Worm (Caenorhabditis elegans) whole organism, young adult: Measurements from ENCODE around the gene str-158.
A peak's percentile ranks its signal among the peaks of the same experiment; 100 is the strongest.
"Not testable (repeated sequence)": the region's sequence is repeated elsewhere in the genome, so short reads cannot be mapped to it uniquely, and the experiment has no call there.

Experiments used
- B0261.1 ChIP-seq: sonication (generic microtip); optimal IDR thresholded peaks from 2 replicates; lab custom pipeline; 2016; ENCODE audit warnings: mild to moderate bottlenecking, missing genetic modification characterization, moderate library complexity, missing compliant biosample characterization
- C06A6.2 ChIP-seq: fragments of 200-800 bp; sonication (Bioruptor generic); conservative IDR thresholded peaks from 2 replicates; pipeline ENCODE4 v1.3.6; 2022; ENCODE audit warnings: missing genetic modification characterization, missing compliant biosample characterization
- D2030.7 ChIP-seq: fragments of 200-800 bp; sonication (Bioruptor generic); IDR thresholded peaks from 2 replicates; pipeline ENCODE4 v1.3.6; 2022; ENCODE audit warnings: missing genetic modification reagents, missing genetic modification characterization, missing compliant biosample characterization
- F52B5.7 ChIP-seq: sonication (generic microtip); optimal IDR thresholded peaks from 2 replicates; lab custom pipeline; 2016; ENCODE audit warnings: mild to moderate bottlenecking, missing genetic modification characterization, missing compliant biosample characterization
- F57C9.4 ChIP-seq: sonication (generic microtip); optimal IDR thresholded peaks from 2 replicates; lab custom pipeline; 2017; ENCODE audit warnings: mild to moderate bottlenecking, missing genetic modification characterization, missing compliant biosample characterization
- T07F8.4 ChIP-seq: sonication (generic microtip); optimal IDR thresholded peaks from 2 replicates; lab custom pipeline; 2016; ENCODE audit warnings: mild to moderate bottlenecking, missing genetic modification characterization, moderate library complexity, missing compliant biosample characterization
- T26A5.8 ChIP-seq: sonication (generic microtip); optimal IDR thresholded peaks from 2 replicates; lab custom pipeline; 2016; ENCODE audit warnings: missing genetic modification characterization, missing compliant biosample characterization
- Y53F4B.3 ChIP-seq: fragments of 200-800 bp; sonication (Bioruptor generic); IDR thresholded peaks from 2 replicates; pipeline ENCODE4 v1.3.6; 2022; ENCODE audit warnings: missing genetic modification reagents, missing genetic modification characterization, missing compliant biosample characterization
- Y53G8AR.9 ChIP-seq: fragments of 200-800 bp; sonication (Bioruptor generic); conservative IDR thresholded peaks from 2 replicates; pipeline ENCODE4 v1.3.6; 2022; ENCODE audit warnings: missing genetic modification reagents, missing genetic modification characterization, missing compliant biosample characterization
- Y56A3A.18 ChIP-seq: fragments of 200-800 bp; sonication (Bioruptor generic); IDR thresholded peaks from 2 replicates; pipeline ENCODE4 v1.3.6; 2022; ENCODE audit warnings: missing genetic modification reagents, missing genetic modification characterization, missing compliant biosample characterization
- Y67H2A.10 ChIP-seq: fragments of 200-800 bp; sonication (Bioruptor generic); conservative IDR thresholded peaks from 2 replicates; pipeline ENCODE4 v1.3.6; 2022; ENCODE audit warnings: missing genetic modification reagents, missing genetic modification characterization, missing compliant biosample characterization
- akir-1 ChIP-seq: fragments of 200-800 bp; sonication (Bioruptor generic); optimal IDR thresholded peaks from 2 replicates; lab custom pipeline; 2018; ENCODE audit warnings: mild to moderate bottlenecking, missing genetic modification characterization, moderate library complexity, missing compliant biosample characterization
- atf-7 ChIP-seq: sonication (generic microtip); optimal IDR thresholded peaks from 2 replicates; lab custom pipeline; 2017; ENCODE audit warnings: mild to moderate bottlenecking, missing genetic modification characterization, missing compliant biosample characterization
- attf-6 ChIP-seq: fragments of 200-800 bp; sonication (Bioruptor generic); IDR thresholded peaks from 2 replicates; pipeline ENCODE4 v1.3.6; 2022; ENCODE audit warnings: missing genetic modification reagents, missing genetic modification characterization, missing compliant biosample characterization
- bed-1 ChIP-seq: fragments of 200-800 bp; sonication (Bioruptor generic); IDR thresholded peaks from 2 replicates; pipeline ENCODE4 v1.3.6; 2022; ENCODE audit warnings: missing genetic modification reagents, missing genetic modification characterization, missing compliant biosample characterization
- ceh-100 ChIP-seq: fragments of 200-800 bp; sonication (Bioruptor generic); IDR thresholded peaks from 2 replicates; pipeline ENCODE4 v1.3.6; 2022; ENCODE audit warnings: missing genetic modification reagents, missing genetic modification characterization, missing compliant biosample characterization
- ceh-27 ChIP-seq: fragments of 200-800 bp; sonication (Bioruptor generic); optimal IDR thresholded peaks from 2 replicates; lab custom pipeline; 2018; ENCODE audit warnings: mild to moderate bottlenecking, missing genetic modification characterization, moderate library complexity, missing compliant biosample characterization
- ceh-40 ChIP-seq: fragments of 200-800 bp; sonication (Bioruptor generic); IDR thresholded peaks from 2 replicates; pipeline ENCODE4 v1.3.6; 2022; ENCODE audit warnings: missing genetic modification characterization, missing compliant biosample characterization
- ceh-79 ChIP-seq: sonication (generic microtip); optimal IDR thresholded peaks from 2 replicates; lab custom pipeline; 2017; ENCODE audit warnings: mild to moderate bottlenecking, missing genetic modification characterization, missing compliant biosample characterization
- ceh-91 ChIP-seq: fragments of 200-800 bp; sonication (Bioruptor generic); IDR thresholded peaks from 2 replicates; pipeline ENCODE4 v1.3.6; 2022; ENCODE audit warnings: missing genetic modification reagents, missing genetic modification characterization, missing compliant biosample characterization
- die-1 ChIP-seq: sonication (generic microtip); optimal IDR thresholded peaks from 2 replicates; lab custom pipeline; 2016; ENCODE audit warnings: missing genotype, mild to moderate bottlenecking, missing genetic modification characterization, missing compliant biosample characterization
- egl-44 ChIP-seq: fragments of 200-800 bp; sonication (Bioruptor generic); IDR thresholded peaks from 2 replicates; pipeline ENCODE4 v1.3.6; 2022; ENCODE audit warnings: missing genetic modification reagents, missing genetic modification characterization, missing compliant biosample characterization
- him-1 ChIP-seq: sonication (generic microtip); optimal IDR thresholded peaks from 2 replicates; lab custom pipeline; 2016; ENCODE audit warnings: missing genotype, missing genetic modification reagents, missing genetic modification characterization, missing compliant biosample characterization
- hmg-1.2 ChIP-seq: fragments of 200-800 bp; sonication (Bioruptor generic); IDR thresholded peaks from 2 replicates; pipeline ENCODE4 v1.3.6; 2022; ENCODE audit warnings: missing genetic modification reagents, missing genetic modification characterization, missing compliant biosample characterization
- let-526 ChIP-seq: fragments of 200-800 bp; sonication (Bioruptor generic); IDR thresholded peaks from 2 replicates; pipeline ENCODE4 v1.3.6; 2022; ENCODE audit warnings: missing genetic modification reagents, missing genetic modification characterization, missing compliant biosample characterization
- let-607 ChIP-seq, 2 experiments: fragments of 200-800 bp in 1 of 2; sonication (Bioruptor generic) in 1 of 2; sonication (generic microtip) in 1 of 2; optimal IDR thresholded peaks; 2 replicates each; lab custom pipeline; 2016 to 2018; ENCODE audit warnings: mild to moderate bottlenecking in 2 of 2, missing compliant biosample characterization in 2 of 2, missing genetic modification characterization in 2 of 2, moderate library complexity in 2 of 2, missing genotype in 1 of 2
- madf-8 ChIP-seq: fragments of 200-800 bp; sonication (Bioruptor generic); conservative IDR thresholded peaks from 2 replicates; pipeline ENCODE4 v1.3.6; 2022; ENCODE audit warnings: missing genetic modification reagents, missing genetic modification characterization, missing compliant biosample characterization
- mes-4 ChIP-seq: sonication (generic microtip); optimal IDR thresholded peaks from 2 replicates; lab custom pipeline; 2016; ENCODE audit warnings: missing genotype, missing genetic modification characterization, missing compliant biosample characterization
- nfya-1 ChIP-seq: sonication (generic microtip); optimal IDR thresholded peaks from 2 replicates; lab custom pipeline; 2017; ENCODE audit warnings: antibody characterized with exemption, missing compliant biosample characterization, missing genetic modification characterization, borderline replicate concordance; ENCODE audit not compliant: insufficient read depth
- pha-4 ChIP-seq: fragments of 150-350 bp; sonication (generic microtip); optimal IDR thresholded peaks from 2 replicates; lab custom pipeline; 2014; ENCODE audit warnings: missing biosample characterization, missing genetic modification reagents, missing genetic modification characterization
- rcor-1 ChIP-seq: fragments of 200-800 bp; sonication (Bioruptor generic); IDR thresholded peaks from 2 replicates; pipeline ENCODE4 v1.3.6; 2022; ENCODE audit warnings: missing genetic modification reagents, missing genetic modification characterization, missing compliant biosample characterization
- rec-8 ChIP-seq, 2 experiments: sonication (generic microtip); optimal IDR thresholded peaks; 2 replicates each; lab custom pipeline; 2016; ENCODE audit warnings: mild to moderate bottlenecking in 2 of 2, missing genetic modification characterization in 2 of 2, missing genetic modification reagents in 2 of 2, missing genotype in 2 of 2, missing biosample characterization in 1 of 2, missing compliant biosample characterization in 1 of 2, moderate library complexity in 1 of 2
- rpc-1 ChIP-seq, 2 experiments: fragments of 150-350 bp in 1 of 2; sonication (generic microtip) in 1 of 2; optimal IDR thresholded peaks; 2 replicates each; lab custom pipeline; 2014 to 2018; ENCODE audit warnings: missing biosample characterization in 1 of 2, missing genetic modification characterization in 1 of 2, missing genetic modification reagents in 1 of 2, missing genotype in 1 of 2
- sea-2 ChIP-seq: fragments of 200-800 bp; sonication (Bioruptor generic); IDR thresholded peaks from 2 replicates; pipeline ENCODE4 v1.3.6; 2022; ENCODE audit warnings: missing genetic modification characterization, missing compliant biosample characterization
- snpc-1.1 ChIP-seq: sonication (generic microtip); optimal IDR thresholded peaks from 2 replicates; lab custom pipeline; 2017; ENCODE audit warnings: missing genetic modification characterization, mild to moderate bottlenecking, missing compliant biosample characterization, antibody characterized with exemption, moderate library complexity, missing genotype, missing genetic modification reagents; ENCODE audit not compliant: insufficient read depth
- snpc-3.4 ChIP-seq: sonication (generic microtip); optimal IDR thresholded peaks from 2 replicates; lab custom pipeline; 2017; ENCODE audit warnings: missing genetic modification characterization, mild to moderate bottlenecking, missing compliant biosample characterization, antibody characterized with exemption, moderate library complexity, missing genotype, missing genetic modification reagents
- snpc-4 ChIP-seq, 5 experiments: fragments of 150-350 bp in 1 of 5; sonication (generic microtip) in 4 of 5; optimal IDR thresholded peaks; 2 replicates each; lab custom pipeline; 2014 to 2018; ENCODE audit warnings: missing genetic modification characterization in 5 of 5, missing biosample characterization in 3 of 5, antibody characterized with exemption in 2 of 5, mild to moderate bottlenecking in 2 of 5, missing compliant biosample characterization in 2 of 5, missing genotype in 2 of 5, moderate library complexity in 2 of 5, missing genetic modification reagents in 1 of 5
- somi-1 ChIP-seq: fragments of 200-800 bp; sonication (Bioruptor generic); optimal IDR thresholded peaks from 2 replicates; lab custom pipeline; 2018; ENCODE audit warnings: mild to moderate bottlenecking, missing genetic modification characterization, missing compliant biosample characterization
- tbp1 ChIP-seq: fragments of 200-800 bp; sonication (Bioruptor generic); optimal IDR thresholded peaks from 2 replicates; lab custom pipeline; 2018; ENCODE audit warnings: mild to moderate bottlenecking, missing genetic modification characterization, missing compliant biosample characterization
- unc-130 ChIP-seq: sonication (generic microtip); optimal IDR thresholded peaks from 2 replicates; lab custom pipeline; 2016; ENCODE audit warnings: missing genetic modification reagents, missing genetic modification characterization, missing compliant biosample characterization
- ztf-28 ChIP-seq: fragments of 200-800 bp; sonication (Bioruptor generic); IDR thresholded peaks from 2 replicates; pipeline ENCODE4 v1.3.6; 2022; ENCODE audit warnings: missing genetic modification reagents, missing genetic modification characterization, missing compliant biosample characterization

Gene str-158

ce11 chrIV:4949729-4950128, 31.9 kb downstream of the str-158 start:
- TF ChIP-seq B0261.1 (peak; percentile 69), T07F8.4 (peak; percentile 16), Y53G8AR.9 (GFP tag; lab: Robert Waterston, UW) (0 out of 2 replicates have a peak, but pooled peaks have one; percentile 50), madf-8 (GFP tag; lab: Robert Waterston, UW) (0 out of 2 replicates have a peak, but pooled peaks have one; percentile 18), ceh-100 (GFP tag; lab: Robert Waterston, UW) (peak; percentile 58), rpc-1 (optimal IDR thresholded peaks at IDR 0.05; lab: Kevin White, UChicago) (peak; percentile 44), rpc-1 (tag; optimal IDR thresholded peaks at IDR 0.05; lab: Kevin White, UChicago) (peak; percentile 64), rcor-1 (GFP tag; lab: Robert Waterston, UW) (peak; percentile 24; the same call in 1 of the 2 replicates), snpc-4 (tag; optimal IDR thresholded peaks at IDR 0.05; lab: Kevin White, UChicago) (peak in 1 of 4 experiments; percentile 83), tbp1 (GFP tag; lab: Kevin White, UChicago) (peak; percentile 89), let-526 (0 out of 2 replicates have a peak, but pooled peaks have one; percentile 44), bed-1 (GFP tag; lab: Robert Waterston, UW) (peak; percentile 76; the same call in 1 of the 2 replicates)
- not testable (repeated sequence) for TF ChIP-seq snpc-4 (GFP tag; optimal IDR thresholded peaks at IDR 0.05; lab: Kevin White, UChicago)

DNA sequence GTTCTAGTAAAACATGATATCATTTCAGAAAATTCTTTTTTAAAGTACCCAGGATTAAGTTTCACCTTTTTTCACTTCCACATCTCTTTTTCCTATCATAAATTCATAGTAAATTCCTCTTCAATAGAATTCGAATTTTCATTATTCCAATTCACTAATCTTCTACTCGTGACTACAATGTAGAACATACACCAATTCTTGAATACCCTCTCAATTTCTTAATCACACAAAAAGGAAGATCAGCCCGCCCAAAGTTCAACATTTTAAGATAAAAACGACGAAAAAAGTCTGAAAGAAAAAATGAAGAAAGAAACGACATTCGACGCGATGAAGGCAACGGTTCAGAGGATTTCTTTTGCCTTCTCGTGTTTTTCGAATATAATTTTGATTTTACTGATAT, 36.0 kb downstream of the str-158 start, which contains the start of gene str-163:
str-163 (plus strand) TSS at position 301 of the 400 bp plus-strand sequence.
- TF ChIP-seq akir-1 (GFP tag; lab: Kevin White, UChicago) (no peak), pha-4 (tag; lab: Kevin White, UChicago) (no peak), ceh-27 (GFP tag; lab: Kevin White, UChicago) (no peak), snpc-4 (GFP tag; optimal IDR thresholded peaks at IDR 0.05; lab: Kevin White, UChicago) (no peak), snpc-4 (tag; optimal IDR thresholded peaks at IDR 0.05; lab: Kevin White, UChicago) (no peak), hmg-1.2 (GFP tag; lab: Robert Waterston, UW) (no peak), rcor-1 (GFP tag; lab: Robert Waterston, UW) (no peak), unc-130 (GFP tag; lab: Kevin White, UChicago) (no peak), C06A6.2 (GFP tag; lab: Robert Waterston, UW) (no peak), sea-2 (GFP tag; lab: Robert Waterston, UW) (no peak)

- TF ChIP-seq egl-44 (no peak), let-526 (no peak), ceh-91 (GFP tag; lab: Robert Waterston, UW) (no peak), him-1 (tag; lab: Kevin White, UChicago) (no peak), F52B5.7 (tag; lab: Kevin White, UChicago) (no peak), ceh-40 (GFP tag; lab: Robert Waterston, UW) (no peak), T26A5.8 (tag; lab: Kevin White, UChicago) (no peak), die-1 (no peak), unc-130 (GFP tag; lab: Kevin White, UChicago) (no peak), F57C9.4 (tag; lab: Kevin White, UChicago) (no peak), Y53F4B.3 (GFP tag; lab: Robert Waterston, UW) (no peak), snpc-3.4 (tag; lab: Kevin White, UChicago) (no peak), ztf-28 (GFP tag; lab: Robert Waterston, UW) (no peak), ceh-79 (tag; lab: Kevin White, UChicago) (no peak)
Measured at ce11 chrIV:4960623-4961022, 42.7 kb downstream of the str-158 start, which contains the start of gene str-164. TSS of gene str-164 (plus strand) at chrIV:4960735.

DNA sequence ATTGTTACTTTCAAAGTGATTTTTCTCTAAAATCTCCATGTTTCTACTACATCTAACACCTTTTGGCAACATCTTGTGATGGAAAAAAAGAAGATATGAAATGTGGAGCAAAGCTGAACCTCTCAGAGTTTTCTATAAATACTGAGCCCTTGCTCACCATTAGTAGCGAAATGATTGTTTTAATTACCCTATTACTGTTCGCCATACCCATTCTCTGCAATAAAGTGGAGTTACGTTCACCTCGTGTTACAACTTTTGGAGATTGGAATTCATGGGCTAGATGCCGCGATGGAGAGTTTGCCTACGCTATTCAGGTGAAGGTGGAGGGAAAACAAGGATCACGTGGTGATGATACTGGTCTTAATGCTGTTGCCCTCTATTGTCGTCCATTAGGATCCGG, 46.0 kb downstream of the str-158 start, which contains the start of gene txt-3:
txt-3 (plus strand) TSS at position 125 of the 400 bp plus-strand sequence.
- TF ChIP-seq somi-1 (GFP tag; lab: Kevin White, UChicago) (no peak), let-607 (tag; optimal IDR thresholded peaks at IDR 0.05; lab: Kevin White, UChicago) (no peak), ceh-91 (GFP tag; lab: Robert Waterston, UW) (no peak), rec-8 (tag; optimal IDR thresholded peaks at IDR 0.05; lab: Kevin White, UChicago) (no peak), Y67H2A.10 (GFP tag; lab: Robert Waterston, UW) (no peak), mes-4 (tag; lab: Kevin White, UChicago) (no peak), Y53F4B.3 (GFP tag; lab: Robert Waterston, UW) (no peak), D2030.7 (GFP tag; lab: Robert Waterston, UW) (no peak), nfya-1 (tag; lab: Kevin White, UChicago) (no peak), atf-7 (tag; lab: Kevin White, UChicago) (no peak), attf-6 (GFP tag; lab: Robert Waterston, UW) (no peak), B0261.1 (no peak), snpc-1.1 (tag; lab: Kevin White, UChicago) (no peak), Y56A3A.18 (no peak)
